Worm (Caenorhabditis elegans): ENCODE results near the gene ceh-83.
"Not testable (repeated sequence)": the region's sequence is repeated elsewhere in the genome, so short reads cannot be mapped to it uniquely, and the experiment has no call there.

The ceh-83 gene

DNA sequence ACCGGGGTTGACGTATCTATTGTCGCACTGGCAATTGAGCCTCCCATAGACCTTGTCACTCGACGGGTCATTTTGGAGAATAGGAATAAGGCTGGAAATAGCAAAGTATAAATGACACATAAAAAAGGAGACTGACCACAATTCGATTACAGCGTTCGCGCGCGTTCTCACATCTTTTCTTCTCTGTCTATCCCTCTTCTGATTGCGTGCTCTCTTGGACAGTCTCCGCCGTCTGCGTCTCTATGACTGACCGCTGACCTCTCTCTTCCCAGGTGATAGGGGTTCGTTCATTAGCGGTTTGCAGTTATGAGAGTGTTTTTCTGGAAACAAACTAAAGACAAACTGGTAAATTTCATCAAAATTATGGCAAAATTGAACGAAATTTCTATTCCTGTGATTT lies at the start of gene ceh-83:
ceh-83 (minus strand) TSS at position 181 of the 400 bp plus-strand sequence.
- TF ChIP-seq ztf-23 (GFP tag; IDR thresholded peaks at IDR 0.05) = no peak
- no peak for TF ChIP-seq ref-1 (GFP tag; conservative IDR thresholded peaks at IDR 0.05)
- no peak for TF ChIP-seq tab-1 (GFP tag; IDR thresholded peaks at IDR 0.05)
- TF ChIP-seq cog-1 (tag; optimal IDR thresholded peaks at IDR 0.05) = no peak
- TF ChIP-seq T22C8.4 (GFP tag; IDR thresholded peaks at IDR 0.05) = no peak
- TF ChIP-seq med-1 (GFP tag; optimal IDR thresholded peaks at IDR 0.05; ENCODE audit: insufficient read depth) = no peak
- no peak for TF ChIP-seq ztf-29 (GFP tag; IDR thresholded peaks at IDR 0.05)
- no peak for TF ChIP-seq flt-1 (GFP tag; IDR thresholded peaks at IDR 0.05)
- no peak for TF ChIP-seq klf-2 (GFP tag; conservative IDR thresholded peaks at IDR 0.05)

DNA sequence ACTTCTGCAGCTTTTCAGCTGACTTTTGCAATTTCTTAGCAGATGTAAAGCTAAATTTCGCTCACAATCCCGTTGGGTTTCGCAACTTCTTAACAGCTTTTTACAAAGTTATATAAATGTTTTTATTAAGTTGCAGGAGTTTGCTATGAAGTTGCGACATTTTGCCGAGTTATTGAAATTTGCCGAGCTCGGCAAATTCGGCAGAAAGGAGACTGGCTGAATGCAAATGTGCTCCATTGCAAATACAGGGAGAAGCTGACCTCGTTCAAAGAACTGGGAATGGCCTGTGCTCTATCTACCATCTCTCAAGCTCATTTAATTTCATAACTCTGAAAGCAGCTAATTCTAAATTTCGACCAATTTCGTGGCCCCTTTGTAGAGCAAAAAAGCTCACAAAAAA lies 48.5 kb upstream of the ceh-83 start, which contains the start of gene C08F1.11:
C08F1.11 (minus strand) TSS at position 101 of the 400 bp plus-strand sequence.
- TF ChIP-seq cog-1 (tag; optimal IDR thresholded peaks at IDR 0.05) (no peak), T22C8.4 (GFP tag; IDR thresholded peaks at IDR 0.05) (no peak), med-1 (GFP tag; optimal IDR thresholded peaks at IDR 0.05; ENCODE audit: insufficient read depth) (no peak), klf-2 (GFP tag; conservative IDR thresholded peaks at IDR 0.05) (no peak), ztf-29 (GFP tag; IDR thresholded peaks at IDR 0.05) (no peak), ref-1 (GFP tag; conservative IDR thresholded peaks at IDR 0.05) (no peak), tab-1 (GFP tag; IDR thresholded peaks at IDR 0.05) (no peak), flt-1 (GFP tag; IDR thresholded peaks at IDR 0.05) (no peak)

DNA sequence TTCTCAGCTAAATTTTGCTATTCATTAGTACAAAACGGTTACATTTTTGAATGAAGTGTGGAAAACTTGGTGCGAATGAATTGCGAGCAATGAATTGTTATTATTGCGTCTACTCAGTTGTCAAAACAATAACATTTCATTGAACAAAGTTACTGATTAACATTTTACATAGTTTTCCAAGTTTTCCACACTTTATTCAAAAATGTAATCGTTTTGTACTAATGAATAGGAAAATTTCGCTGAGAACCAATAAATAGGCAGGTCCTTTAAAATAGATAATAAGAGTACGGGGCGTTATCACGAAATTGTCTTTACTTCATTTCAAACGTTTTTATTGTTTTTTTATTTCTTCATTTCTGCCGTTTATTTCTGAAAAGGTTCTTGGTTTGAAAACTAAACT lies 46.1 kb upstream of the ceh-83 start, which contains the start of gene math-4:
math-4 (minus strand) TSS at position 101 of the 400 bp plus-strand sequence.
- no peak for TF ChIP-seq flt-1 (GFP tag; IDR thresholded peaks at IDR 0.05)

DNA sequence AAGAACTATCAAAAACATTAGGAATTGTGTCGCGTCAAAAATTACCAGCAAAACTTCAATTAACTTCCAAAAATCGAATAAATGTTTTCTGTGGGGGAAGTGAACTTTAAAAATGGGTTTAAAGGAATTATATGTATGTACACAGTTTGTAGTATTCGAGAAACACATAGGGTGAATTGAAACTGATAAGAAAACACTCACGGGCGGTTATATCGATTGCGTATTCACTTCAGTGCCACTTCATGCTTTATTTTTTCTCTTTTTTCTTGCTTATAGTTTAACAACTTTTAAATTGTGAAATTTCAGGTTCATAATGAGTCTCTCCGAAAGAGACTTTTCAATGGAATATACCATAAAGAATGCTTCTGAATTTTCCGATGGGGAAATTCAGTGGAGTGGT lies 38.9 kb upstream of the ceh-83 start, which contains the start of gene F36H5.14:
F36H5.14 (plus strand) TSS at position 301 of the 400 bp plus-strand sequence.
- not testable (repeated sequence) for TF ChIP-seq tab-1 (GFP tag; IDR thresholded peaks at IDR 0.05); flt-1 (GFP tag; IDR thresholded peaks at IDR 0.05); med-1 (GFP tag; optimal IDR thresholded peaks at IDR 0.05; ENCODE audit: insufficient read depth)

DNA sequence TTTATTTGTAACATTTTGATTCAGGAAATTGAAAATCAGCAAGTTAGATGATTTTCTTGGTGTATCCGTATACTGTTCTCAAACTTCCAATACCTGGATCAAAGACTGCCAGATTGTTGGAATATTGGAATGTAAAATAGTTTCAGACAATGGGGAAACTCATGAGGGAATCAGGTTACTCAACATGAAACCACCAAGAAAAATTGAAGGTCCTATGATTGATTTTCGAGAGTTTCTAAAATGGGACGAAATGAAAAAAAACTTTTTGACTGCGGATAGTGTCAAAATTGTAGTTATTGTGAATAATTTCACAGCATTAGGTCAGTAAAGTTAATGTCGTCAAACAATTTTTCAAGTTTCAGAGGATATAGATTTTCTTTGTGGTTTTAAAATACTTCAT lies 35.5 kb upstream of the ceh-83 start, which contains the start of gene math-3:
math-3 (plus strand) TSS at position 301 of the 400 bp plus-strand sequence.
- TF ChIP-seq flt-1 (GFP tag; IDR thresholded peaks at IDR 0.05) (no peak), tab-1 (GFP tag; IDR thresholded peaks at IDR 0.05) (no peak), ztf-29 (GFP tag; IDR thresholded peaks at IDR 0.05) (no peak), med-1 (GFP tag; optimal IDR thresholded peaks at IDR 0.05; ENCODE audit: insufficient read depth) (no peak), klf-2 (GFP tag; conservative IDR thresholded peaks at IDR 0.05) (no peak), ref-1 (GFP tag; conservative IDR thresholded peaks at IDR 0.05) (no peak), ztf-23 (GFP tag; IDR thresholded peaks at IDR 0.05) (no peak), cog-1 (tag; optimal IDR thresholded peaks at IDR 0.05) (no peak), T22C8.4 (GFP tag; IDR thresholded peaks at IDR 0.05) (no peak)

DNA sequence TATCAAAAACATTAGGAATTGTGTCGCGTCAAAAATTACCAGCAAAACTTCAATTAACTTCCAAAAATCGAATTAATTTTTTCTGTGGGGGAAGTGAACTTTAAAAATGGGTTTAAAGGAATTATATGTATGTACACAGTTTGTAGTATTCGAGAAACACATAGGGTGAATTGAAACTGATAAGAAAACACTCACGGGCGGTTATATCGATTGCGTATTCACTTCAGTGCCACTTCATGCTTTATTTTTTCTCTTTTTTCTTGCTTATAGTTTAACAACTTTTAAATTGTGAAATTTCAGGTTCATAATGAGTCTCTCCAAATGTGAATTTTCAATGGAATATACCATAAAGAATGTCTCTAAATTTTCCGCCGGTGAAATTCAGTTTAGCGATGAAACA lies 35.0 kb upstream of the ceh-83 start, which contains the start of gene math-26:
math-26 (plus strand) TSS at position 301 of the 400 bp plus-strand sequence.
- not testable (repeated sequence) for TF ChIP-seq tab-1 (GFP tag; IDR thresholded peaks at IDR 0.05); ztf-23 (GFP tag; IDR thresholded peaks at IDR 0.05); cog-1 (tag; optimal IDR thresholded peaks at IDR 0.05)

DNA sequence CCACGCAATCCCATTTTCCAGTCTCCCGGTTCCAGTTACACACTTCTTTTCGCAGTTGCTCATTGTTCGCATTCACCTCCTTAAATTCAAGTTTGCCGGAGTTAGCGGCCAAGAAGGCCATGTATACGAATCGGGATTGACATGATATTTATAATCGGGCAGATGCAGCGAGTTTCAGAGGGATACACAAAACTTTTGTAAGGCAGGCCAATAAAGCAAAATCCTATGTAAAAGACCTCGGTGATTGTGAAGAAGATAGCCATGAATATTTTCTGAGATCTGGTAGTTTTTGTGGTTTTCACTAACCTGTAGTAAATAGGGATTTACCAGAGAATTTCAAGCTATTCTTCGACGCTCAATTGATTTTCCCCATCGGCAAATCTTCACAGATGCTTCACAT lies 30.4 kb upstream of the ceh-83 start:
- TF ChIP-seq tab-1 (GFP tag; IDR thresholded peaks at IDR 0.05) (no peak), klf-2 (GFP tag; conservative IDR thresholded peaks at IDR 0.05) (no peak), med-1 (GFP tag; optimal IDR thresholded peaks at IDR 0.05; ENCODE audit: insufficient read depth) (no peak)

DNA sequence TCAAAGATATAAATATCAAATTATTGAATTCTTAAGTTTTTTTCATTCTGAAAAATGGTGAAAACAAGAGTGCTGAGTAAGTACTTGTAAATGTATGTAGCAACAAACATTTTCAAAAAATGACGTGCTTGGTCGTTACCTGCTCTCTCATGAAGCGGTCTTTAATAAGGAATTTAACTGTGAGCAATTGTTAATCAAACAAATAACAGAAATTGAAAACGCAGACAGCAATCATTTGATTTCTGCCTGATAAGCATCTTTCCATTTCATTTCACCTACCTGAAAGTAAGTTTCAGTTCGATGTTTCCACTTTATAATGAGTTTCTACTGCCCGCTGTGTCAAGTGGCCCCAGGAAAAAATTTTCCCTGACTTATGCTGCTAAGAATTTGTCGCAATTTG lies 26.7 kb upstream of the ceh-83 start, which contains the start of gene math-28:
math-28 (plus strand) TSS at position 301 of the 400 bp plus-strand sequence.
- TF ChIP-seq cog-1 (tag; optimal IDR thresholded peaks at IDR 0.05) (no peak), T22C8.4 (GFP tag; IDR thresholded peaks at IDR 0.05) (no peak), tab-1 (GFP tag; IDR thresholded peaks at IDR 0.05) (no peak), klf-2 (GFP tag; conservative IDR thresholded peaks at IDR 0.05) (no peak), ref-1 (GFP tag; conservative IDR thresholded peaks at IDR 0.05) (no peak), ztf-23 (GFP tag; IDR thresholded peaks at IDR 0.05) (no peak), ztf-29 (GFP tag; IDR thresholded peaks at IDR 0.05) (no peak), flt-1 (GFP tag; IDR thresholded peaks at IDR 0.05) (no peak), med-1 (GFP tag; optimal IDR thresholded peaks at IDR 0.05; ENCODE audit: insufficient read depth) (no peak)

DNA sequence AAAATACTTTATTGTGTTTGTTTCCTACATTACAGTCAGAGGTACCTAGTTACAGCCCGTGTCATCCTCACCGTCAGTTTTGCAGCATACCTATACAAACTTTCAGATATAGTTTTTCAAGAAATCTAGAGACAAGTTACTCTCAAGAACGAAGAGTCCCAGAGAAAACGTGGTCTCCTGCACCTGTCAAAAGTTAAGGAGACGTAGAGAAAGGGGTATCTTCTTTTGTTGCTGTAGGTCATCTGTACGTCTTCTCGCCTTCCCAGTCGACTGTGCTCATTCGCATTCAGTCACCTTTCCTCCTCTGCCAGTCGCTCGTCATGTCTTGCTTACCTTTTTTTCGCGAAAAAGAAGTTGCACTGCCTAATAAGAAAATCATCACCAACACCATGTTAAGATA lies 25.2 kb upstream of the ceh-83 start, which contains the start of gene F36H5.4:
F36H5.4 (plus strand) TSS at position 301 of the 400 bp plus-strand sequence.
- no peak for TF ChIP-seq flt-1 (GFP tag; IDR thresholded peaks at IDR 0.05)
- no peak for TF ChIP-seq cog-1 (tag; optimal IDR thresholded peaks at IDR 0.05)
- TF ChIP-seq ref-1 (GFP tag; conservative IDR thresholded peaks at IDR 0.05) = no peak
- TF ChIP-seq med-1 (GFP tag; optimal IDR thresholded peaks at IDR 0.05; ENCODE audit: insufficient read depth) = no peak
- no peak for TF ChIP-seq T22C8.4 (GFP tag; IDR thresholded peaks at IDR 0.05)
- TF ChIP-seq ztf-23 (GFP tag; IDR thresholded peaks at IDR 0.05) = no peak
- no peak for TF ChIP-seq ztf-29 (GFP tag; IDR thresholded peaks at IDR 0.05)
- TF ChIP-seq klf-2 (GFP tag; conservative IDR thresholded peaks at IDR 0.05) = no peak
- no peak for TF ChIP-seq tab-1 (GFP tag; IDR thresholded peaks at IDR 0.05)

DNA sequence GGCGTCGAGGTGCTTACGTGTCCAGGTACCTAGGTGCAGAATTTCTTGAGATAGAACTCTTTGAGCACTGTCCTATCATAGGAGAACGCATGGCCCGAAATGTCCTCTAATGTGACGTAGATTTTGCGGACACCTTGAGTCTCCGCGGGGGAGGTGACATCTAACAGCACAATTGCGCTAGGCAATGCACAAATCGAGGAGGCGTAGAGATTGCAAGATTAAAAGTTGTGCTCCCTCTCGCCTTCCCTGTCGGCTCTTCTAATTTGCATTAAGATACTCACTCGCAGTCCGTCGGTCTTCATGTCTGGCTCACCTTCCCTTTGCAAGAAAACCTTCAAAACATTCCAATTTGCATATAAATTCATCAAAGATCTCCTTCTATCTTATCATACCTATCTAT lies 23.3 kb upstream of the ceh-83 start, which contains the start of gene F36H5.18:
F36H5.18 (plus strand) TSS at position 301 of the 400 bp plus-strand sequence.
- TF ChIP-seq tab-1 (GFP tag; IDR thresholded peaks at IDR 0.05) = no peak
- TF ChIP-seq T22C8.4 (GFP tag; IDR thresholded peaks at IDR 0.05) = no peak
- TF ChIP-seq flt-1 (GFP tag; IDR thresholded peaks at IDR 0.05) = no peak
- no peak for TF ChIP-seq klf-2 (GFP tag; conservative IDR thresholded peaks at IDR 0.05)
- no peak for TF ChIP-seq ref-1 (GFP tag; conservative IDR thresholded peaks at IDR 0.05)
- TF ChIP-seq med-1 (GFP tag; optimal IDR thresholded peaks at IDR 0.05; ENCODE audit: insufficient read depth) = no peak
- no peak for TF ChIP-seq cog-1 (tag; optimal IDR thresholded peaks at IDR 0.05)
- TF ChIP-seq ztf-23 (GFP tag; IDR thresholded peaks at IDR 0.05) = no peak
- TF ChIP-seq ztf-29 (GFP tag; IDR thresholded peaks at IDR 0.05) = no peak
